Worm (Caenorhabditis elegans) whole organism, L2 larva: ENCODE data around the gene F33D4.6.

Experiments used
- R02D3.7 ChIP-seq: fragments of 150-350 bp; optimal IDR thresholded peaks from 2 replicates; lab custom pipeline; 2014; ENCODE audit warnings: missing biosample characterization, missing genetic modification characterization
- Y55F3AM.14 ChIP-seq: fragments of 200-800 bp; sonication (Bioruptor generic); optimal IDR thresholded peaks from 2 replicates; lab custom pipeline; 2018; ENCODE audit warnings: mild to moderate bottlenecking, missing genetic modification characterization, missing compliant biosample characterization
- ZK546.5 ChIP-seq: sonication (generic microtip); optimal IDR thresholded peaks from 2 replicates; lab custom pipeline; 2017; ENCODE audit warnings: missing biosample characterization, missing genetic modification characterization
- alr-1 ChIP-seq: fragments of 150-350 bp; optimal IDR thresholded peaks from 2 replicates; lab custom pipeline; 2014; ENCODE audit warnings: missing biosample characterization, missing genetic modification characterization
- aly-2 ChIP-seq: fragments of 150-350 bp; optimal IDR thresholded peaks from 2 replicates; lab custom pipeline; 2014; ENCODE audit warnings: missing biosample characterization, missing genetic modification characterization
- ceh-16 ChIP-seq: fragments of 150-350 bp; optimal IDR thresholded peaks from 2 replicates; lab custom pipeline; 2014; ENCODE audit warnings: missing biosample characterization, missing genetic modification characterization
- crh-2 ChIP-seq: sonication (generic microtip); optimal IDR thresholded peaks from 2 replicates; lab custom pipeline; 2017; ENCODE audit warnings: missing biosample characterization, missing genetic modification characterization
- elt-1 ChIP-seq: fragments of 150-350 bp; optimal IDR thresholded peaks from 2 replicates; lab custom pipeline; 2014; ENCODE audit warnings: missing biosample characterization, missing genetic modification characterization
- elt-3 ChIP-seq: sonication (generic microtip); optimal IDR thresholded peaks from 2 replicates; lab custom pipeline; 2017; ENCODE audit warnings: missing biosample characterization, missing genetic modification characterization
- fos-1 ChIP-seq: fragments of 150-350 bp; optimal IDR thresholded peaks from 2 replicates; lab custom pipeline; 2014; ENCODE audit warnings: missing biosample characterization, missing genetic modification characterization
- gmeb-1 ChIP-seq: fragments of 150-350 bp; optimal IDR thresholded peaks from 2 replicates; lab custom pipeline; 2014; ENCODE audit warnings: missing biosample characterization, missing genetic modification characterization
- lin-11 ChIP-seq: fragments of 150-350 bp; sonication (generic microtip); optimal IDR thresholded peaks from 2 replicates; lab custom pipeline; 2014; ENCODE audit warnings: missing biosample characterization, missing genetic modification characterization, inconsistent platforms, mixed read lengths
- lin-13 ChIP-seq: fragments of 150-350 bp; optimal IDR thresholded peaks from 2 replicates; lab custom pipeline; 2014; ENCODE audit warnings: missing biosample characterization, missing genetic modification reagents, missing genetic modification characterization
- lin-39 ChIP-seq: fragments of 150-350 bp; optimal IDR thresholded peaks from 2 replicates; lab custom pipeline; 2014; ENCODE audit warnings: missing biosample characterization, missing genetic modification reagents, missing genetic modification characterization
- mab-5 ChIP-seq: fragments of 150-350 bp; optimal IDR thresholded peaks from 2 replicates; lab custom pipeline; 2014; ENCODE audit warnings: missing biosample characterization, missing genetic modification characterization
- mbf-1 ChIP-seq: sonication (generic microtip); optimal IDR thresholded peaks from 2 replicates; lab custom pipeline; 2017; ENCODE audit warnings: missing biosample characterization, missing genetic modification characterization
- nhr-11 ChIP-seq: fragments of 150-350 bp; optimal IDR thresholded peaks from 2 replicates; lab custom pipeline; 2014; ENCODE audit warnings: missing biosample characterization, missing genetic modification characterization
- nhr-12 ChIP-seq: fragments of 150-350 bp; optimal IDR thresholded peaks from 2 replicates; lab custom pipeline; 2014; ENCODE audit warnings: missing biosample characterization, missing genetic modification characterization
- nhr-129 ChIP-seq: fragments of 150-350 bp; optimal IDR thresholded peaks from 2 replicates; lab custom pipeline; 2014; ENCODE audit warnings: missing biosample characterization, missing genetic modification characterization
- nhr-21 ChIP-seq: fragments of 150-350 bp; optimal IDR thresholded peaks from 2 replicates; lab custom pipeline; 2014; ENCODE audit warnings: missing biosample characterization, missing genetic modification characterization
- nhr-237 ChIP-seq: fragments of 150-350 bp; optimal IDR thresholded peaks from 2 replicates; lab custom pipeline; 2014; ENCODE audit warnings: missing biosample characterization, missing genetic modification characterization
- nhr-25 ChIP-seq: fragments of 150-350 bp; sonication (generic microtip); optimal IDR thresholded peaks from 3 replicates; lab custom pipeline; 2014; ENCODE audit warnings: missing biosample characterization, missing genetic modification characterization
- peb-1 ChIP-seq: fragments of 150-350 bp; optimal IDR thresholded peaks from 2 replicates; lab custom pipeline; 2014; ENCODE audit warnings: missing biosample characterization, missing genetic modification characterization
- sem-4 ChIP-seq: fragments of 150-350 bp; optimal IDR thresholded peaks from 2 replicates; lab custom pipeline; 2014; ENCODE audit warnings: missing biosample characterization, missing genetic modification reagents, missing genetic modification characterization
- skn-1 ChIP-seq: sonication (generic microtip); optimal IDR thresholded peaks from 2 replicates; lab custom pipeline; 2017; ENCODE audit warnings: missing biosample characterization, missing genetic modification characterization
- sma-3 ChIP-seq: sonication (generic microtip); optimal IDR thresholded peaks from 2 replicates; lab custom pipeline; 2016; ENCODE audit warnings: missing genetic modification reagents, missing genetic modification characterization, missing compliant biosample characterization
- sma-9 ChIP-seq, 2 experiments: fragments of 150-350 bp in 1 of 2; sonication (generic microtip) in 1 of 2; optimal IDR thresholded peaks; 2 replicates each; lab custom pipeline; 2014 to 2016; ENCODE audit warnings: missing genetic modification characterization in 2 of 2, mild to moderate bottlenecking in 1 of 2, missing biosample characterization in 1 of 2, missing compliant biosample characterization in 1 of 2, missing genetic modification reagents in 1 of 2, moderate library complexity in 1 of 2
- unc-39 ChIP-seq: fragments of 150-350 bp; optimal IDR thresholded peaks from 2 replicates; lab custom pipeline; 2014; ENCODE audit warnings: missing biosample characterization, missing genetic modification characterization
- zag-1 ChIP-seq: fragments of 150-350 bp; optimal IDR thresholded peaks from 2 replicates; lab custom pipeline; 2014; ENCODE audit warnings: missing biosample characterization, missing genetic modification characterization
- ztf-1 ChIP-seq: fragments of 200-800 bp; sonication (Bioruptor generic); conservative IDR thresholded peaks from 2 replicates; pipeline ENCODE4 v1.3.6; 2022; ENCODE audit warnings: missing genetic modification characterization, missing compliant biosample characterization
- ztf-11 ChIP-seq: sonication (generic microtip); optimal IDR thresholded peaks from 2 replicates; lab custom pipeline; 2017; ENCODE audit warnings: missing biosample characterization, missing genetic modification characterization
- ztf-4 ChIP-seq: fragments of 150-350 bp; optimal IDR thresholded peaks from 2 replicates; lab custom pipeline; 2014; ENCODE audit warnings: missing biosample characterization, missing genetic modification characterization

F33D4.6 gene

ce11 chrIV:7709701-7710100 lies 8.1 kb downstream of the F33D4.6 start, which contains the start of the genes mrpl-1, emc-6 and mrps-24 (continued):
- TF ChIP-seq ztf-4 (tag; lab: Kevin White, UChicago) (no peak), mab-5 (tag; lab: Kevin White, UChicago) (peak; percentile 29), mbf-1 (tag; lab: Kevin White, UChicago) (no peak), elt-1 (no peak), crh-2 (tag; lab: Kevin White, UChicago) (peak; percentile 73), lin-11 (tag; lab: Kevin White, UChicago) (no peak), sma-3 (GFP tag; lab: Kevin White, UChicago) (peak; percentile 48), nhr-11 (tag; lab: Kevin White, UChicago) (no peak), alr-1 (no peak), ztf-1 (GFP tag; lab: Robert Waterston, UW) (no peak), lin-39 (tag; lab: Kevin White, UChicago) (no peak)

- TF ChIP-seq mab-5 (tag; lab: Kevin White, UChicago), result no peak
- TF ChIP-seq fos-1 (tag; lab: Kevin White, UChicago), result peak; percentile 30
- TF ChIP-seq, all 48 proteins: peak for 1
These were observed 11.0 kb downstream of the F33D4.6 start, which contains the start of gene F33D4.4 for ce11 chrIV:7706805-7707204. Gene F33D4.4 (minus strand): TSS chrIV:7706905.

DNA sequence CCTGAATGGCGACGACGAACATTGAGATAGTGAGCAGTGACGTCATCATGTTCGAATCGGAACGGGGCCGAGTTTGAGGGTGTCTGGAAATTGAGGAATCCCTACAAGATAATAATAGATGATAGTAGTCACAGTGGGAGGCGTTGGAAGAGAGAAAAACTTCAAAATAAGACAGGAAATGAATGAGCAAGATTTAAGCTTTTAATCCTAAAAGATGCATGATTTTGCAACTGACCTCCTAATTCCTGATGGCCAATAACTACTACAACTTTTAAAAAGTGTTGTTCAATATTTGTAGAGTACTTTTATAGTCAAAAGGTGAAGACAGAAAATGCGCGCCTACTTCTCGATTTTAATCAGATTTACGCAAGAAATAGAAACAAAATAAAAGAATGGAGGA lies 19.5 kb downstream of the F33D4.6 start, which contains the start of gene flp-13:
Gene flp-13, minus strand, starts transcription at position 101 of the 400 bp plus-strand sequence.
- TF ChIP-seq aly-2, result no peak
- TF ChIP-seq ztf-11 (tag; lab: Kevin White, UChicago), result no peak
- TF ChIP-seq lin-13 (GFP tag; lab: Kevin White, UChicago), result no peak
- TF ChIP-seq peb-1, result no peak
- no peak for TF ChIP-seq mab-5 (tag; lab: Kevin White, UChicago)
- TF ChIP-seq nhr-237 (tag; lab: Kevin White, UChicago), result no peak
- TF ChIP-seq sem-4 (tag; lab: Kevin White, UChicago), result no peak
- no peak for TF ChIP-seq skn-1 (tag; lab: Kevin White, UChicago)
- no peak for TF ChIP-seq nhr-12 (tag; lab: Kevin White, UChicago)

- TF ChIP-seq nhr-129 (no peak), nhr-11 (tag; lab: Kevin White, UChicago) (no peak), ztf-4 (tag; lab: Kevin White, UChicago) (no peak), gmeb-1 (tag; lab: Kevin White, UChicago) (no peak), elt-3 (tag; lab: Kevin White, UChicago) (no peak), sma-9 (GFP tag; optimal IDR thresholded peaks at IDR 0.05; lab: Kevin White, UChicago) (no peak), sma-9 (tag; optimal IDR thresholded peaks at IDR 0.05; lab: Kevin White, UChicago) (no peak), nhr-25 (tag; lab: Kevin White, UChicago) (no peak), peb-1 (no peak), unc-39 (tag; lab: Kevin White, UChicago) (no peak), Y55F3AM.14 (GFP tag; lab: Kevin White, UChicago) (no peak)
- TF ChIP-seq, all 48 proteins: peak for 0
These were observed 25.4 kb downstream of the F33D4.6 start for ce11 chrIV:7692451-7692850.

- no peak for TF ChIP-seq nhr-11 (tag; lab: Kevin White, UChicago)
- TF ChIP-seq ZK546.5 (tag; lab: Kevin White, UChicago), result no peak
- TF ChIP-seq ztf-11 (tag; lab: Kevin White, UChicago), result no peak
- TF ChIP-seq nhr-21 (tag; lab: Kevin White, UChicago), result no peak
- TF ChIP-seq ceh-16 (tag; lab: Kevin White, UChicago), result no peak
- TF ChIP-seq sma-9 (GFP tag; optimal IDR thresholded peaks at IDR 0.05; lab: Kevin White, UChicago), result peak; percentile 17
- no peak for TF ChIP-seq sma-9 (tag; optimal IDR thresholded peaks at IDR 0.05; lab: Kevin White, UChicago)
- no peak for TF ChIP-seq nhr-237 (tag; lab: Kevin White, UChicago)
- TF ChIP-seq peb-1, result no peak
- TF ChIP-seq R02D3.7, result no peak
- TF ChIP-seq crh-2 (tag; lab: Kevin White, UChicago), result peak; percentile 30
- no peak for TF ChIP-seq zag-1 (tag; lab: Kevin White, UChicago)
- TF ChIP-seq skn-1 (tag; lab: Kevin White, UChicago), result no peak
- TF ChIP-seq nhr-129, result peak; percentile 75
- peak; percentile 73 for TF ChIP-seq fos-1 (tag; lab: Kevin White, UChicago)
These were observed 28.5 kb downstream of the F33D4.6 start for ce11 chrIV:7689326-7689725.
